Worm (Caenorhabditis elegans): Measurements from ENCODE around the gene nlp-21.

nlp-21 gene

DNA sequence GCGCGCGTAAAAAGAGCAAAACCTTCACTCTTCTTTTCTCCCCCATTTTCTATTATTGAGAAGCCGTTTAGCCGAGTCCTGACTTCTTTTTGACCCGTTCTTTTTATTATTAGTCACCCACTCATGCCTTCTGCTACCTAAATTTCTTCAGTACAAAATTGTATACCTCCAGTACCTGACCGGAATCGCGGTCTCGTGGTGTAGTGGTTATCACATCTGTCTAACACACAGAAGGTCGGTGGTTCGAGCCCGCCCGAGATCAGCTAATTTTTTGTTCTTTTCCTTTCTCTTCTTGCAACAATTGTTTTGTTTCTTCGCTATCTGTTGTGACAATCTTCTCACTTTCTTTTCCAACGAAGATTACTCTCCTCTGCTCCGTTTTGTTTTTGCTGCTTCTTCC lies 40.2 kb downstream of the nlp-21 start:
- peak; percentile 33 for TF ChIP-seq gmeb-1 (tag; optimal IDR thresholded peaks at IDR 0.05)
- TF ChIP-seq nhr-129 (tag; optimal IDR thresholded peaks at IDR 0.05), result peak; percentile 51
- peak; percentile 15 for TF ChIP-seq sma-9 (GFP tag; optimal IDR thresholded peaks at IDR 0.05)
- TF ChIP-seq sma-9 (tag; optimal IDR thresholded peaks at IDR 0.05), result no peak
- no peak for TF ChIP-seq nhr-21 (tag; optimal IDR thresholded peaks at IDR 0.05)
- peak in 1 of 2 experiments; percentile 22 for TF ChIP-seq lsy-2 (tag; optimal IDR thresholded peaks at IDR 0.05)
- peak; percentile 9 for TF ChIP-seq unc-55 (GFP tag; optimal IDR thresholded peaks at IDR 0.05)
- TF ChIP-seq F13H6.1 (tag; optimal IDR thresholded peaks at IDR 0.05), result peak; percentile 22
- no peak for TF ChIP-seq C34F6.9 (tag; optimal IDR thresholded peaks at IDR 0.05)
- TF ChIP-seq nhr-25 (tag; optimal IDR thresholded peaks at IDR 0.05), result no peak
- no peak for TF ChIP-seq elt-1 (tag; optimal IDR thresholded peaks at IDR 0.05)

DNA sequence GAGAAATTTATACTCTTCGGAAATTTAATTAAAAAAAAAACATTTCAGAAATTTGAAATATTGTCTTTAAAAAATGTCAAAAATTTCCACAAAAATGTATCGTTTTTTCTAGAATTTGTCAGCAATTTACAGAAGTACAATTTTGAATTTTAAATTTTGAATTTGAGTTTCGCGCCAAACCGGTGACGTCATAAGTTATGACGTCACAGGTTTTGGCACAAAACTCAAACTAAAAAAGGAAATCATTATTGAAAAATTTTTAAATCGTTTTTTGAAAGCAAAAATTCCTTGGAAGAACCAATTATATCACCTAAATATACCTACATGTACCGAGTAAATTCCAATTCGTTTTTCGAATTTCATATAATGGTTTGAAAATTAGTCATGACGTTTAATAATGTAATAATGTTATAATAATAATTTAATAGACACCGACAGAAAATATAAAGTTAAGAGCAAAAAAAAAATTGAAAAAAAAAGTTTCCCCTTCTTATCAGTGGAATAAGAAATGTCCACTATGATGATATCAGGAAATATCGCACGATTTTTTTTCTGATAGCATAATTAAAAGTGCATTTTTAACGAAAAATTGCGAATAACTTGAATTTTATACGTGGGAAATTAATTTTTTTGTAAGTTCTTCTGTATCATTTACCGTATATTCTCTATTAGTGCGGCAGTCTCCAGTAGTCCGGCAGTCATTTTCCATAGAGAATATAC lies 42.8 kb downstream of the nlp-21 start:
- TF ChIP-seq mbf-1 (tag; optimal IDR thresholded peaks at IDR 0.05) (no peak), dmd-4 (tag; optimal IDR thresholded peaks at IDR 0.05) (no peak), fos-1 (tag; optimal IDR thresholded peaks at IDR 0.05) (peak; percentile 44), nhr-12 (tag; optimal IDR thresholded peaks at IDR 0.05) (no peak), lin-11 (tag; optimal IDR thresholded peaks at IDR 0.05) (no peak), ztf-1 (GFP tag; conservative IDR thresholded peaks at IDR 0.05) (no peak), unc-39 (tag; optimal IDR thresholded peaks at IDR 0.05) (no peak), sma-3 (GFP tag; optimal IDR thresholded peaks at IDR 0.05) (no peak), gmeb-1 (tag; optimal IDR thresholded peaks at IDR 0.05) (no peak)

ce11 chrIII:11346383-11346782 lies 46.7 kb downstream of the nlp-21 start, which contains the start of gene T28D6.7:
Gene T28D6.7 (minus strand): TSS chrIII:11346483.
- TF ChIP-seq unc-62 (GFP tag; optimal IDR thresholded peaks at IDR 0.05), result no peak
- no peak for TF ChIP-seq sma-9 (GFP tag; optimal IDR thresholded peaks at IDR 0.05)
- TF ChIP-seq sma-9 (tag; optimal IDR thresholded peaks at IDR 0.05), result no peak
- TF ChIP-seq nhr-10 (tag; optimal IDR thresholded peaks at IDR 0.05), result no peak
- no peak for TF ChIP-seq R02D3.7 (tag; optimal IDR thresholded peaks at IDR 0.05)
- no peak for TF ChIP-seq ZK546.5 (tag; optimal IDR thresholded peaks at IDR 0.05)
- TF ChIP-seq nhr-237 (tag; optimal IDR thresholded peaks at IDR 0.05), result no peak
- no peak for TF ChIP-seq ceh-16 (tag; optimal IDR thresholded peaks at IDR 0.05)
- no peak for TF ChIP-seq nhr-6 (tag; optimal IDR thresholded peaks at IDR 0.05)
- TF ChIP-seq lsy-2 (tag; optimal IDR thresholded peaks at IDR 0.05), result no peak

- TF ChIP-seq aly-2 (tag; optimal IDR thresholded peaks at IDR 0.05) (no peak), fos-1 (tag; optimal IDR thresholded peaks at IDR 0.05) (no peak), Y55F3AM.14 (GFP tag; optimal IDR thresholded peaks at IDR 0.05) (no peak), C34F6.9 (tag; optimal IDR thresholded peaks at IDR 0.05) (no peak), egl-27 (tag; optimal IDR thresholded peaks at IDR 0.05) (no peak)
Observed at ce11 chrIII:11344125-11344524, 48.9 kb downstream of the nlp-21 start.

ce11 chrIII:11343041-11343440 lies 50.0 kb downstream of the nlp-21 start, which contains the start of the genes T28D6.6 and pen-2:
Gene T28D6.6 (minus strand): TSS chrIII:11343108.
Gene pen-2 (plus strand): TSS chrIII:11343322.
- TF ChIP-seq ztf-11 (tag; optimal IDR thresholded peaks at IDR 0.05) (no peak), lsy-2 (tag; optimal IDR thresholded peaks at IDR 0.05) (peak; percentile 41 to 45), C34F6.9 (tag; optimal IDR thresholded peaks at IDR 0.05) (peak; percentile 41), nhr-77 (tag; optimal IDR thresholded peaks at IDR 0.05) (no peak), egl-27 (tag; optimal IDR thresholded peaks at IDR 0.05) (no peak), nhr-21 (tag; optimal IDR thresholded peaks at IDR 0.05) (no peak), F13H6.1 (tag; optimal IDR thresholded peaks at IDR 0.05) (peak; percentile 19), crh-2 (tag; optimal IDR thresholded peaks at IDR 0.05) (no peak), unc-55 (GFP tag; optimal IDR thresholded peaks at IDR 0.05) (peak; percentile 37), gmeb-1 (tag; optimal IDR thresholded peaks at IDR 0.05) (peak; percentile 27), snpc-4 (tag; optimal IDR thresholded peaks at IDR 0.05) (no peak), elt-3 (tag; optimal IDR thresholded peaks at IDR 0.05) (no peak)

All from whole organism, L2 larva.